Fruit fly (Drosophila melanogaster) whole organism, wandering third instar larva: ENCODE data around the gene CG11369.

Experiments
- Abd-B ChIP-seq: fragments of >200 bp; optimal IDR thresholded peaks from 2 replicates; lab custom pipeline; 2017; ENCODE audit warnings: missing biosample characterization, missing genetic modification characterization
- CG32264 ChIP-seq: fragments of 200-800 bp; sonication (Bioruptor generic); optimal IDR thresholded peaks from 2 replicates; lab custom pipeline; 2016; ENCODE audit warnings: missing biosample characterization, missing genetic modification characterization
- CG9705 ChIP-seq: fragments of 200-800 bp; sonication (Bioruptor generic); optimal IDR thresholded peaks from 2 replicates; lab custom pipeline; 2018; ENCODE audit warnings: missing biosample characterization, mild to moderate bottlenecking, missing genetic modification characterization
- CrebA ChIP-seq: fragments of 200-800 bp; sonication (Bioruptor generic); optimal IDR thresholded peaks from 2 replicates; lab custom pipeline; 2016; ENCODE audit warnings: missing biosample characterization, mild to moderate bottlenecking, missing genetic modification characterization, borderline replicate concordance
- Dfd ChIP-seq: fragments of >200 bp; optimal IDR thresholded peaks from 2 replicates; lab custom pipeline; 2017; ENCODE audit warnings: missing biosample characterization, missing genetic modification characterization
- Dif ChIP-seq: fragments of 200-275, 200-300 bp; sonication (Bioruptor generic); optimal IDR thresholded peaks from 2 replicates; lab custom pipeline; 2018; ENCODE audit warnings: missing biosample characterization, missing genetic modification characterization; ENCODE audit not compliant: partially characterized antibody
- GATAd ChIP-seq: sonication (Bioruptor generic); optimal IDR thresholded peaks from 2 replicates; lab custom pipeline; 2016; ENCODE audit warnings: missing biosample characterization, missing genetic modification characterization
- HLH106 ChIP-seq: fragments of 200-800 bp; optimal IDR thresholded peaks from 3 replicates; lab custom pipeline; 2019; ENCODE audit warnings: missing biosample characterization, mild to moderate bottlenecking, missing genetic modification characterization, moderate library complexity
- Hnf4 ChIP-seq: fragments of 200-800 bp; sonication (Bioruptor generic); optimal IDR thresholded peaks from 2 replicates; lab custom pipeline; 2016; ENCODE audit warnings: missing biosample characterization, mild to moderate bottlenecking, missing genetic modification characterization
- Hr78 ChIP-seq: fragments of >200 bp; optimal IDR thresholded peaks from 2 replicates; lab custom pipeline; 2017; ENCODE audit warnings: missing biosample characterization, missing genetic modification characterization
- Hr83 ChIP-seq: fragments of 200-300 bp; sonication (Bioruptor generic); optimal IDR thresholded peaks from 2 replicates; lab custom pipeline; 2016; ENCODE audit warnings: missing biosample characterization, mild to moderate bottlenecking, missing genetic modification characterization, moderate library complexity; ENCODE audit not compliant: poor library complexity, severe bottlenecking
- Jra ChIP-seq: sonication (Bioruptor generic); optimal IDR thresholded peaks from 2 replicates; lab custom pipeline; 2016; ENCODE audit warnings: missing biosample characterization, missing genetic modification characterization
- Mio ChIP-seq: sonication (Bioruptor generic); optimal IDR thresholded peaks from 2 replicates; lab custom pipeline; 2016; ENCODE audit warnings: missing biosample characterization, missing genetic modification characterization
- Myc ChIP-seq: fragments of >200 bp; optimal IDR thresholded peaks from 2 replicates; lab custom pipeline; 2017
- N ChIP-seq: fragments of >200 bp; optimal IDR thresholded peaks from 2 replicates; lab custom pipeline; 2018; ENCODE audit warnings: missing biosample characterization, missing external identifiers, missing genetic modification characterization
- OdsH ChIP-seq: fragments of 200-800 bp; sonication (Bioruptor generic); optimal IDR thresholded peaks from 2 replicates; lab custom pipeline; 2016; ENCODE audit warnings: missing biosample characterization, mild to moderate bottlenecking, missing genetic modification characterization
- Rel ChIP-seq, 2 experiments: fragments of 200-800 bp; sonication (Bioruptor generic) in 1 of 2; optimal IDR thresholded peaks; 2 replicates in 1 of 2; 3 replicates in 1 of 2; lab custom pipeline; 2016 to 2019; ENCODE audit warnings: mild to moderate bottlenecking in 2 of 2, missing biosample characterization in 2 of 2, missing genetic modification characterization in 2 of 2, moderate library complexity in 1 of 2
- Sp1 ChIP-seq: fragments of 200-800 bp; sonication (Bioruptor generic); optimal IDR thresholded peaks from 3 replicates; lab custom pipeline; 2019; ENCODE audit warnings: missing biosample characterization, mild to moderate bottlenecking, missing genetic modification characterization, moderate library complexity
- Vsx2 ChIP-seq: fragments of 200-300, 225-300 bp; sonication (Bioruptor generic); optimal IDR thresholded peaks from 2 replicates; lab custom pipeline; 2018; ENCODE audit warnings: missing biosample characterization, missing genetic modification characterization; ENCODE audit not compliant: partially characterized antibody
- br ChIP-seq: fragments of 200-800 bp; sonication (Bioruptor generic); optimal IDR thresholded peaks from 2 replicates; lab custom pipeline; 2016; ENCODE audit warnings: missing biosample characterization, missing genetic modification characterization
- brk ChIP-seq: fragments of 200-800 bp; sonication (Bioruptor generic); optimal IDR thresholded peaks from 2 replicates; lab custom pipeline; 2016; ENCODE audit warnings: missing biosample characterization, mild to moderate bottlenecking, missing genetic modification characterization
- dl ChIP-seq, 2 experiments: fragments of 175-275, 200-275 bp in 1 of 2; fragments of 200-275 bp in 1 of 2; sonication (Bioruptor generic); optimal IDR thresholded peaks; lab custom pipeline; 2018; ENCODE audit warnings: mild to moderate bottlenecking in 2 of 2, missing biosample characterization in 2 of 2, missing genetic modification characterization in 2 of 2, moderate library complexity in 2 of 2; ENCODE audit not compliant: partially characterized antibody in 2 of 2, insufficient read depth in 1 of 2
- dmrt93B ChIP-seq: fragments of 200-800 bp; sonication (Bioruptor generic); optimal IDR thresholded peaks from 2 replicates; lab custom pipeline; 2018; ENCODE audit warnings: missing biosample characterization, mild to moderate bottlenecking, missing genetic modification characterization
- dsf ChIP-seq: sonication (Bioruptor generic); optimal IDR thresholded peaks from 2 replicates; lab custom pipeline; 2016; ENCODE audit warnings: missing biosample characterization, missing genetic modification characterization, borderline replicate concordance
- ey ChIP-seq: fragments of 200-800 bp; sonication (Bioruptor generic); optimal IDR thresholded peaks from 2 replicates; lab custom pipeline; 2016; ENCODE audit warnings: missing biosample characterization, missing genetic modification characterization
- foxo ChIP-seq, 2 experiments: fragments of 200-800 bp; sonication (Bioruptor generic); optimal IDR thresholded peaks; 2 replicates in 1 of 2; 3 replicates in 1 of 2; lab custom pipeline; 2016 to 2017; ENCODE audit warnings: missing biosample characterization in 2 of 2, missing genetic modification characterization in 2 of 2
- fru ChIP-seq: fragments of 200-800 bp; sonication (Bioruptor generic); optimal IDR thresholded peaks from 3 replicates; lab custom pipeline; 2016; ENCODE audit warnings: missing biosample characterization, mild to moderate bottlenecking, missing genetic modification characterization
- h ChIP-seq: fragments of 200-800 bp; sonication (Bioruptor generic); optimal IDR thresholded peaks from 3 replicates; lab custom pipeline; 2016; ENCODE audit warnings: missing biosample characterization, mild to moderate bottlenecking, missing genetic modification characterization
- jim ChIP-seq: fragments of 175-275, 200-325 bp; sonication (Bioruptor generic); optimal IDR thresholded peaks from 2 replicates; lab custom pipeline; 2016; ENCODE audit warnings: missing biosample characterization, mild to moderate bottlenecking, missing genetic modification characterization
- lola ChIP-seq: fragments of >200 bp; optimal IDR thresholded peaks from 2 replicates; lab custom pipeline; 2017; ENCODE audit warnings: missing biosample characterization, missing genetic modification characterization
- pan ChIP-seq: fragments of >200 bp; optimal IDR thresholded peaks from 2 replicates; lab custom pipeline; 2017
- psq ChIP-seq: fragments of 200-800 bp; sonication (Bioruptor generic); optimal IDR thresholded peaks from 3 replicates; lab custom pipeline; 2017; ENCODE audit warnings: missing biosample characterization, mild to moderate bottlenecking, missing genetic modification characterization, moderate library complexity
- rgr ChIP-seq: fragments of 200-800 bp; sonication (Bioruptor generic); optimal IDR thresholded peaks from 3 replicates; lab custom pipeline; 2016; ENCODE audit warnings: missing biosample characterization, mild to moderate bottlenecking, missing genetic modification characterization
- sage ChIP-seq: fragments of 200-800 bp; sonication (Bioruptor generic); optimal IDR thresholded peaks from 2 replicates; lab custom pipeline; 2016; ENCODE audit warnings: missing biosample characterization, mild to moderate bottlenecking, missing genetic modification characterization
- sv ChIP-seq: fragments of 200-800 bp; sonication (Bioruptor generic); optimal IDR thresholded peaks from 3 replicates; lab custom pipeline; 2016; ENCODE audit warnings: missing biosample characterization, missing genetic modification characterization
- tai ChIP-seq: sonication (Bioruptor generic); optimal IDR thresholded peaks from 2 replicates; lab custom pipeline; 2016; ENCODE audit warnings: missing biosample characterization, missing genetic modification characterization
- usp ChIP-seq: fragments of >200 bp; optimal IDR thresholded peaks from 2 replicates; lab custom pipeline; 2017; ENCODE audit warnings: missing biosample characterization, missing genetic modification characterization
- woc ChIP-seq: sonication (Bioruptor generic); optimal IDR thresholded peaks from 2 replicates; lab custom pipeline; 2016; ENCODE audit warnings: missing biosample characterization, mild to moderate bottlenecking, missing genetic modification characterization

CG11369 gene

DNA sequence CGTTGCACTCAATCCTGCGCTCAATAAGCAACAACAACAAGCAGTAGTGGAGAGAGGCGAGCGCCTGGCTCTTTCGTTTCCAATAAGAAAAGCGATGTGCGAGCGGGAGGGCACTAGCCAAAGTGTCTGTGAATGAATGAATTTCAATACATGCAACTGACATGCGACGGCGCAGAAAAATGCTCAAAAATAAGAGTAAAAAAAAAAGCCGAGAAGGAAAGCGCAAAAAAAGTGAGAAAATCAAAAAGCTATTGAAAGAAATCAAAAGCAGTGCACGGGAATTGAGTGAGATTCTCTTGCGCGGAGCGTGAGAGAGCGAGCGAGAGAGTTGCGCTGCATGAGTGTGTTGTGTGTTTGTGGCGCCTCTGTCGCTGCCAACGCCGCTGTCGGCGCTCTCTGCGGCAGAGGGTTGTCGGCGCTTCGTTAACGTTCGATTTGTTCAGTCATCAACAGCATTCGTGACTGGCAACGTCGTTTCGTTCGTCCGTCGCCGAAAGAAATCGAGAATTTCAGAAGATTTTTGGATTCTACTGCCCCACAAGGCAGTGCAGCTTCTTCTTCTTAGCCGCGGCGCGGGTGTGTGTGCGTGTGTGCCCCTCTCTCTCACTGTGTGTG is 34.0 kb downstream of the CG11369 start, which contains the start of gene ct:
ct (plus strand) TSS at position 438 of the 615 bp plus-strand sequence.
- TF ChIP-seq fru (GFP tag; lab: Kevin White, UChicago) (no peak), Hr78 (GFP tag; lab: Kevin White, UChicago) (no peak), foxo (GFP tag; optimal IDR thresholded peaks at IDR 0.05; lab: Kevin White, UChicago) (no peak), dl (GFP tag; optimal IDR thresholded peaks at IDR 0.05; lab: Kevin White, UChicago; ENCODE audit: insufficient read depth in 1 of 2, partially characterized antibody in 2 of 2) (peak; percentile 27 to 47), woc (GFP tag; lab: Kevin White, UChicago) (no peak), OdsH (GFP tag; lab: Kevin White, UChicago) (no peak), h (GFP tag; lab: Kevin White, UChicago) (no peak), ey (no peak), jim (GFP tag; lab: Kevin White, UChicago) (no peak), dmrt93B (GFP tag; lab: Kevin White, UChicago) (no peak), Vsx2 (GFP tag; lab: Kevin White, UChicago) (no peak), N (GFP tag; lab: Kevin White, UChicago) (no peak), Sp1 (GFP tag; lab: Kevin White, UChicago) (peak; percentile 55), rgr (GFP tag; lab: Kevin White, UChicago) (no peak), CG9705 (GFP tag; lab: Kevin White, UChicago) (no peak), CG32264 (GFP tag; lab: Kevin White, UChicago) (no peak), lola (GFP tag; lab: Kevin White, UChicago) (no peak), Abd-B (GFP tag; lab: Kevin White, UChicago) (no peak), tai (GFP tag; lab: Kevin White, UChicago) (no peak), GATAd (GFP tag; lab: Kevin White, UChicago) (no peak), Dfd (GFP tag; lab: Kevin White, UChicago) (no peak), HLH106 (tag; lab: Kevin White, UChicago) (no peak), psq (GFP tag; lab: Kevin White, UChicago) (no peak), br (no peak), Hr83 (GFP tag; lab: Kevin White, UChicago) (peak; percentile 39), brk (GFP tag; lab: Kevin White, UChicago) (no peak), Myc (lab: Kevin White, UChicago) (no peak), CrebA (peak; percentile 57), usp (GFP tag; lab: Kevin White, UChicago) (no peak), Jra (GFP tag; lab: Kevin White, UChicago) (no peak), sv (GFP tag; lab: Kevin White, UChicago) (no peak), Hnf4 (GFP tag; lab: Kevin White, UChicago) (no peak), Dif (GFP tag; lab: Kevin White, UChicago) (peak; percentile 71), sage (GFP tag; lab: Kevin White, UChicago) (no peak), Rel (GFP tag; optimal IDR thresholded peaks at IDR 0.05; lab: Kevin White, UChicago) (no peak), Rel (tag; optimal IDR thresholded peaks at IDR 0.05; lab: Kevin White, UChicago) (no peak), pan (lab: Kevin White, UChicago) (no peak), dsf (GFP tag; lab: Kevin White, UChicago) (no peak), Mio (GFP tag; lab: Kevin White, UChicago) (no peak)

DNA sequence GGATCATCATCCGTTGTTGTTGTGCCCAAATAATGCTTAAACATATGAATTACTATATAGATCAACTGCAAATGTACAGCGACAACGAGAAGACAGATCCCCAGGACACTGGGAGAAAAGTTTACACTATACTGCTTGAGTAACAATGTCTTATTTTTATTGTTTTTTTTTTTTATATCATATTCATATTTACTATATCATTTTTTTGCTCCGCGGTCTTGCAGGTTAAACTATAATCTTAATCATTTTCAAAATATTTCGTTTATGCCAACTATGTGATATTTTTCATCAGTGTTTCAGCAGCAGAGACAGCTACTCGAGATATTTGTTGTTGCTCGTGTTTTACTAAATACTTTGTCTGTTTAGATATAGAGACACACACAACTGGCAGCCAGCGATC is 42.8 kb downstream of the CG11369 start:
- TF ChIP-seq Dfd (GFP tag; lab: Kevin White, UChicago) (no peak), Vsx2 (GFP tag; lab: Kevin White, UChicago) (no peak), Hr78 (GFP tag; lab: Kevin White, UChicago) (no peak), sv (GFP tag; lab: Kevin White, UChicago) (peak; percentile 21)
